Fruit fly (Drosophila melanogaster) whole organism, embryonic: ENCODE measurements around the gene CG13917.

Experiments
- Ada2b ChIP-seq: fragments of 200-800 bp; sonication (Bioruptor generic); IDR thresholded peaks from 2 replicates; pipeline ENCODE4 v1.3.6; 2022; ENCODE audit warnings: missing biosample characterization, missing genetic modification characterization
- Asciz ChIP-seq: fragments of 200-800 bp; sonication (Bioruptor generic); optimal IDR thresholded peaks from 2 replicates; lab custom pipeline; 2017; ENCODE audit warnings: missing biosample characterization, mild to moderate bottlenecking, missing genetic modification characterization, missing genetic modification reagents
- CG1024 ChIP-seq: fragments of 200-800 bp; sonication (Bioruptor generic); IDR thresholded peaks from 2 replicates; pipeline ENCODE4 v1.3.6; 2022; ENCODE audit warnings: missing biosample characterization, missing genetic modification characterization
- CG10267 ChIP-seq: fragments of 200-800 bp; sonication (Bioruptor generic); optimal IDR thresholded peaks from 2 replicates; lab custom pipeline; 2018; ENCODE audit warnings: missing biosample characterization, mild to moderate bottlenecking, missing genetic modification characterization, moderate library complexity
- CG10462 ChIP-seq: fragments of 200-800 bp; sonication (Bioruptor generic); optimal IDR thresholded peaks from 2 replicates; lab custom pipeline; 2016; ENCODE audit warnings: missing biosample characterization, missing genetic modification characterization
- CG11695 ChIP-seq: fragments of 200-800 bp; sonication (Bioruptor generic); IDR thresholded peaks from 3 replicates; pipeline ENCODE4 v1.3.6; 2022; ENCODE audit warnings: missing biosample characterization, missing genetic modification characterization
- CG12071 ChIP-seq: fragments of 200-800 bp; sonication (Bioruptor generic); optimal IDR thresholded peaks from 3 replicates; lab custom pipeline; 2018; ENCODE audit warnings: missing biosample characterization, mild to moderate bottlenecking, missing genetic modification characterization
- CG12104 ChIP-seq: fragments of 200-800 bp; sonication (Bioruptor generic); optimal IDR thresholded peaks from 3 replicates; lab custom pipeline; 2016; ENCODE audit warnings: missing biosample characterization, missing genetic modification characterization
- CG12219 ChIP-seq: fragments of 200-800 bp; sonication (Bioruptor generic); optimal IDR thresholded peaks from 3 replicates; lab custom pipeline; 2018; ENCODE audit warnings: missing biosample characterization, mild to moderate bottlenecking, missing genetic modification characterization
- CG13775 ChIP-seq: fragments of 200-800 bp; sonication (Bioruptor generic); optimal IDR thresholded peaks from 3 replicates; lab custom pipeline; 2017; ENCODE audit warnings: missing biosample characterization, mild to moderate bottlenecking, missing genetic modification characterization
- CG14860 ChIP-seq: fragments of 200-800 bp; sonication (Bioruptor generic); IDR thresholded peaks from 3 replicates; pipeline ENCODE4 v1.3.6; 2022; ENCODE audit warnings: missing biosample characterization, missing genetic modification characterization; ENCODE audit not compliant: partially characterized antibody
- CG1647 ChIP-seq: fragments of 200-800 bp; sonication (Bioruptor generic); optimal IDR thresholded peaks from 3 replicates; lab custom pipeline; 2016; ENCODE audit warnings: missing biosample characterization, missing genetic modification characterization
- CG18599 ChIP-seq: fragments of 200-800 bp; sonication (Bioruptor generic); optimal IDR thresholded peaks from 3 replicates; lab custom pipeline; 2017; ENCODE audit warnings: missing biosample characterization, missing genetic modification characterization, mild to moderate bottlenecking, moderate library complexity, missing genetic modification reagents
- CG3838 ChIP-seq: fragments of 200-800 bp; sonication (Bioruptor generic); optimal IDR thresholded peaks from 3 replicates; lab custom pipeline; 2016; ENCODE audit warnings: missing biosample characterization, missing genetic modification characterization
- CG3847 ChIP-seq: fragments of 200-800 bp; sonication (Bioruptor generic); IDR thresholded peaks from 2 replicates; pipeline ENCODE4 v1.3.6; 2022; ENCODE audit warnings: missing biosample characterization, missing genetic modification characterization
- CG7963 ChIP-seq: fragments of 200-800 bp; sonication (Bioruptor generic); IDR thresholded peaks from 3 replicates; pipeline ENCODE4 v1.3.6; 2022; ENCODE audit warnings: missing biosample characterization, missing genetic modification characterization; ENCODE audit not compliant: partially characterized antibody
- CG8765 ChIP-seq: fragments of 200-800 bp; sonication (Bioruptor generic); IDR thresholded peaks from 2 replicates; pipeline ENCODE4 v1.3.6; 2022; ENCODE audit warnings: missing biosample characterization, missing genetic modification characterization
- CG9609 ChIP-seq: fragments of 200-800 bp; sonication (Bioruptor generic); optimal IDR thresholded peaks from 3 replicates; lab custom pipeline; 2016; ENCODE audit warnings: missing biosample characterization, missing genetic modification characterization
- Dref ChIP-seq: fragments of 200-800 bp; sonication (Bioruptor generic); IDR thresholded peaks from 2 replicates; pipeline ENCODE4 v1.3.6; 2022; ENCODE audit warnings: missing biosample characterization, missing genetic modification characterization
- E2f2 ChIP-seq: fragments of 200-800 bp; sonication (Bioruptor generic); IDR thresholded peaks from 2 replicates; pipeline ENCODE4 v1.3.6; 2022; ENCODE audit warnings: missing biosample characterization, missing genetic modification characterization
- Fer1 ChIP-seq: fragments of 200-800 bp; sonication (Bioruptor generic); optimal IDR thresholded peaks from 2 replicates; lab custom pipeline; 2017; ENCODE audit warnings: missing biosample characterization, mild to moderate bottlenecking, missing genetic modification characterization
- HLH4C ChIP-seq: fragments of 200-800 bp; sonication (Bioruptor generic); IDR thresholded peaks from 3 replicates; pipeline ENCODE4 v1.3.6; 2022; ENCODE audit warnings: missing biosample characterization, missing genetic modification characterization; ENCODE audit not compliant: partially characterized antibody
- Hr3 ChIP-seq: fragments of 200-800 bp; sonication (Bioruptor generic); optimal IDR thresholded peaks from 3 replicates; lab custom pipeline; 2016; ENCODE audit warnings: missing biosample characterization, missing genetic modification characterization
- Meics ChIP-seq: fragments of 200-800 bp; sonication (Bioruptor generic); optimal IDR thresholded peaks from 2 replicates; lab custom pipeline; 2017; ENCODE audit warnings: missing biosample characterization, mild to moderate bottlenecking, missing genetic modification characterization
- Oaz ChIP-seq: fragments of 200-800 bp; sonication (Bioruptor generic); IDR thresholded peaks from 2 replicates; pipeline ENCODE4 v1.3.6; 2022; ENCODE audit warnings: missing biosample characterization, missing genetic modification characterization
- Side ChIP-seq: fragments of 200-800 bp; sonication (Bioruptor generic); optimal IDR thresholded peaks from 2 replicates; lab custom pipeline; 2016; ENCODE audit warnings: missing biosample characterization, missing genetic modification characterization
- Six4 ChIP-seq: fragments of 200-800 bp; sonication (Bioruptor generic); optimal IDR thresholded peaks from 2 replicates; lab custom pipeline; 2016; ENCODE audit warnings: missing biosample characterization, missing genetic modification characterization
- Spps ChIP-seq: fragments of 200-800 bp; sonication (Bioruptor generic); optimal IDR thresholded peaks from 2 replicates; lab custom pipeline; 2018; ENCODE audit warnings: missing biosample characterization, mild to moderate bottlenecking, missing genetic modification characterization
- ash1 ChIP-seq: fragments of 200-800 bp; sonication (Bioruptor generic); optimal IDR thresholded peaks from 2 replicates; lab custom pipeline; 2018; ENCODE audit warnings: missing biosample characterization, mild to moderate bottlenecking, missing genetic modification characterization
- ato ChIP-seq: fragments of 200-800 bp; sonication (Bioruptor generic); IDR thresholded peaks from 2 replicates; pipeline ENCODE4 v1.3.6; 2022; ENCODE audit warnings: missing biosample characterization, missing genetic modification characterization; ENCODE audit not compliant: partially characterized antibody
- bbx ChIP-seq: fragments of 200-800 bp; sonication (Bioruptor generic); IDR thresholded peaks from 2 replicates; pipeline ENCODE4 v1.3.6; 2022; ENCODE audit warnings: missing biosample characterization, missing genetic modification characterization; ENCODE audit not compliant: partially characterized antibody
- bowl ChIP-seq: fragments of 200-800 bp; sonication (Bioruptor generic); IDR thresholded peaks from 2 replicates; pipeline ENCODE4 v1.3.6; 2022; ENCODE audit warnings: missing biosample characterization, missing genetic modification characterization
- cas ChIP-seq: fragments of 200-800 bp; sonication (Bioruptor generic); IDR thresholded peaks from 2 replicates; pipeline ENCODE4 v1.3.6; 2022; ENCODE audit warnings: missing biosample characterization, missing genetic modification characterization
- corto ChIP-seq: fragments of 200-800 bp; sonication (Bioruptor generic); optimal IDR thresholded peaks from 2 replicates; lab custom pipeline; 2016; ENCODE audit warnings: missing biosample characterization, mild to moderate bottlenecking, missing genetic modification characterization, moderate library complexity
- croc ChIP-seq: fragments of 200-800 bp; sonication (Bioruptor generic); conservative IDR thresholded peaks from 3 replicates; pipeline ENCODE4 v1.3.6; 2022; ENCODE audit warnings: missing biosample characterization, missing genetic modification characterization
- dimm ChIP-seq: fragments of 200-800 bp; sonication (Bioruptor generic); IDR thresholded peaks from 2 replicates; pipeline ENCODE4 v1.3.6; 2022; ENCODE audit warnings: missing biosample characterization, missing genetic modification characterization
- dmrt11E ChIP-seq: fragments of 200-800 bp; sonication (Bioruptor generic); optimal IDR thresholded peaks from 3 replicates; lab custom pipeline; 2018; ENCODE audit warnings: missing biosample characterization, mild to moderate bottlenecking, missing genetic modification characterization, moderate library complexity
- dysf ChIP-seq: fragments of 200-800 bp; sonication (Bioruptor generic); IDR thresholded peaks from 3 replicates; pipeline ENCODE4 v1.3.6; 2022; ENCODE audit warnings: missing biosample characterization, missing genetic modification characterization
- hbn ChIP-seq: fragments of 200-800 bp; sonication (Bioruptor generic); IDR thresholded peaks from 2 replicates; pipeline ENCODE4 v1.3.6; 2022; ENCODE audit warnings: missing biosample characterization, missing genetic modification characterization; ENCODE audit not compliant: partially characterized antibody
- jumu ChIP-seq: fragments of 200-800 bp; sonication (Bioruptor generic); optimal IDR thresholded peaks from 3 replicates; lab custom pipeline; 2016; ENCODE audit warnings: missing biosample characterization, missing genetic modification characterization
- kni ChIP-seq: fragments of 200-800 bp; sonication (Bioruptor generic); optimal IDR thresholded peaks from 3 replicates; lab custom pipeline; 2017; ENCODE audit warnings: mild to moderate bottlenecking, missing biosample characterization, missing genetic modification reagents, missing genetic modification characterization
- lab ChIP-seq: fragments of 200-800 bp; sonication (Bioruptor generic); optimal IDR thresholded peaks from 3 replicates; lab custom pipeline; 2017; ENCODE audit warnings: missing biosample characterization, missing genetic modification characterization, mild to moderate bottlenecking, moderate library complexity, missing genetic modification reagents
- mam ChIP-seq: fragments of 200-800 bp; sonication (Bioruptor generic); optimal IDR thresholded peaks from 3 replicates; lab custom pipeline; 2016; ENCODE audit warnings: missing biosample characterization, missing genetic modification characterization
- repo ChIP-seq: fragments of 200-800 bp; sonication (Bioruptor generic); optimal IDR thresholded peaks from 2 replicates; lab custom pipeline; 2016; ENCODE audit warnings: missing biosample characterization, missing genetic modification characterization
- tio ChIP-seq: fragments of 200-800 bp; sonication (Bioruptor generic); optimal IDR thresholded peaks from 2 replicates; lab custom pipeline; 2017; ENCODE audit warnings: missing biosample characterization, missing genetic modification characterization, inconsistent platforms
- wek ChIP-seq: fragments of 200-800 bp; sonication (Bioruptor generic); optimal IDR thresholded peaks from 3 replicates; lab custom pipeline; 2018; ENCODE audit warnings: missing biosample characterization, mild to moderate bottlenecking, missing genetic modification characterization, moderate library complexity
- z ChIP-seq: fragments of 200-800 bp; sonication (Bioruptor generic); IDR thresholded peaks from 3 replicates; pipeline ENCODE4 v1.3.6; 2022; ENCODE audit warnings: missing biosample characterization, missing genetic modification characterization
- zfh1 ChIP-seq: fragments of 200-800 bp; sonication (Bioruptor generic); IDR thresholded peaks from 3 replicates; pipeline ENCODE4 v1.3.6; 2022; ENCODE audit warnings: missing biosample characterization, missing genetic modification characterization

Gene CG13917

DNA sequence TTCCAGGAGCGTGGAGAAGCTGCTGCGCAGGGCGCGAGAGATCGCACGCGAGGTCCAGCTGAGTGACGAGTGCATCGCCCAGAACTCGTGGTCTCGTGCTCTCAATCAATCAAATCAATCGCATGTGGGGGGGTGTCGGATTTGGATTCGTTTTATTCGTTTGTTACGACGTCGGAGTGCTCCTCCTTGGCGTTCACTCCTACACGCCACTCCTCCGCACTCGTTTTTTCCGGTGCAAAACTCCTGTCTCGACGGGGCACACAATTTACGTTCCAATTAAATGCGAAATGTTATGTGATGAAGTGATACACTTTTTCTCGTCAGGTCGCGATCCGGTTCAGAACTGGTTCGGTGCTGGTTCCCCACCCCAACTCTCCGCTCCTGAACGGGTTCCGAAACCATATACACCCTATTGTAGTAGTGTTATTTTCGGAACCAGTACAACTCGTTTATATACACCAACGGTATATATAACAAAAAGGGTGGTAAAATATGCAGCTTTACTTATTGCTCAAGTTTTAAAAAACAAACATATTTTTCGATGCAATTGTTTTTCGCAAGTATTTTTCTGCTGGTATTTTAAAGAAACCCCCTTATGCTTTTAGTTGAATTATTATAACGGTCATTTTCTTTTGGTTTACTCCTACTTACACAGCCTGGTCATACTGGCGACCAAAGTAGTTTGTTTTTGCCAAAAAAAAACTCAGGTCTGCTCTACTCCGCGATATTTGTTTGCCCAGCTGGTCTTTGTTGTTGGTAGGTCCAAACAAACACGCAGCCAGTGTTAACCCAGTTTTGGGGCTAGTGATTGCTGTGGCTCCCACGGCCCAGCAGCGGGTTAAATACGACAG lies 39.8 kb upstream of the CG13917 start, which contains the start of the genes CG12091 and pns (continued):
- TF ChIP-seq CG12071 (GFP tag; lab: Kevin White, UChicago): peak; percentile 57
- TF ChIP-seq CG18599: peak; percentile 70
- no peak for TF ChIP-seq ash1 (GFP tag; lab: Kevin White, UChicago)
- TF ChIP-seq kni (GFP tag; lab: Kevin White, UChicago): peak; percentile 98
- TF ChIP-seq Oaz (GFP tag; lab: Robert Waterston, UW): no peak
- TF ChIP-seq corto (GFP tag; lab: Kevin White, UChicago): no peak
- TF ChIP-seq Fer1 (GFP tag; lab: Kevin White, UChicago): peak; percentile 60
- TF ChIP-seq lab (GFP tag; lab: Kevin White, UChicago): peak; percentile 71
- peak; percentile 87 for TF ChIP-seq Meics (GFP tag; lab: Kevin White, UChicago)
- TF ChIP-seq tio (GFP tag; lab: Kevin White, UChicago): no peak
- TF ChIP-seq Spps (tag; lab: Kevin White, UChicago): peak; percentile 9
- peak; percentile 39; the same call in 1 of the 3 replicates for TF ChIP-seq zfh1 (GFP tag; lab: Robert Waterston, UW)
- peak; percentile 70 for TF ChIP-seq CG10462
- TF ChIP-seq CG3838 (GFP tag; lab: Kevin White, UChicago): peak; percentile 48
- no peak; the same call in 1 of the 2 replicates for TF ChIP-seq CG8765
- no peak for TF ChIP-seq Dref (GFP tag; lab: Robert Waterston, UW)
- peak; percentile 27; the same call in 1 of the 2 replicates for TF ChIP-seq cas (GFP tag; lab: Robert Waterston, UW)
- peak; percentile 41 for TF ChIP-seq Hr3 (GFP tag; lab: Kevin White, UChicago)
- TF ChIP-seq dmrt11E: peak; percentile 64
- peak; percentile 90 for TF ChIP-seq CG10267
- peak; percentile 56 for TF ChIP-seq jumu (GFP tag; lab: Kevin White, UChicago)
- TF ChIP-seq CG13775 (GFP tag; lab: Kevin White, UChicago): peak; percentile 73
- no peak for TF ChIP-seq CG7963
- no peak for TF ChIP-seq z (GFP tag; lab: Robert Waterston, UW)
- peak; percentile 73 for TF ChIP-seq CG3847 (GFP tag; lab: Robert Waterston, UW)
- peak; percentile 27 for TF ChIP-seq bbx (GFP tag; lab: Robert Waterston, UW)
- peak; percentile 32; the same call in 1 of the 3 replicates for TF ChIP-seq croc (GFP tag; lab: Robert Waterston, UW)
- peak; percentile 43 for TF ChIP-seq Six4 (GFP tag; lab: Kevin White, UChicago)
- no peak for TF ChIP-seq ato (GFP tag; lab: Robert Waterston, UW)
- peak; percentile 11; the same call in 1 of the 2 replicates for TF ChIP-seq Ada2b (GFP tag; lab: Robert Waterston, UW)
- peak; percentile 56 for TF ChIP-seq repo (GFP tag; lab: Kevin White, UChicago)
- peak; percentile 40 for TF ChIP-seq Side (GFP tag; lab: Kevin White, UChicago)
- peak; percentile 65; the same call in 2 of the 3 replicates for TF ChIP-seq CG11695 (GFP tag; lab: Robert Waterston, UW)
- peak; percentile 31 for TF ChIP-seq CG12104 (GFP tag; lab: Kevin White, UChicago)
- TF ChIP-seq wek (GFP tag; lab: Kevin White, UChicago): peak; percentile 96
- TF ChIP-seq bowl: 0 out of 2 replicates have a peak, but pooled peaks have one; percentile 5
- TF ChIP-seq dimm (GFP tag; lab: Robert Waterston, UW): no peak
- TF ChIP-seq CG14860 (GFP tag; lab: Robert Waterston, UW): no peak
- peak; percentile 41; the same call in 1 of the 2 replicates for TF ChIP-seq CG1024 (GFP tag; lab: Robert Waterston, UW)
- peak; percentile 79 for TF ChIP-seq mam (GFP tag; lab: Kevin White, UChicago)
- TF ChIP-seq CG1647 (GFP tag; lab: Kevin White, UChicago): peak; percentile 35
- TF ChIP-seq E2f2 (GFP tag; lab: Robert Waterston, UW): peak; percentile 47; the same call in 1 of the 2 replicates
- peak; percentile 40; the same call in 1 of the 3 replicates for TF ChIP-seq HLH4C (GFP tag; lab: Robert Waterston, UW)
- TF ChIP-seq CG12219 (GFP tag; lab: Kevin White, UChicago): peak; percentile 20
- TF ChIP-seq CG9609 (GFP tag; lab: Kevin White, UChicago): peak; percentile 65
- TF ChIP-seq Asciz (GFP tag; lab: Kevin White, UChicago): no peak
- peak; percentile 59; the same call in 2 of the 3 replicates for TF ChIP-seq dysf (GFP tag; lab: Robert Waterston, UW)
- TF ChIP-seq hbn (GFP tag; lab: Robert Waterston, UW): no peak
